Worm (Caenorhabditis elegans): ENCODE measurements around the gene T23D5.3.

Gene T23D5.3

DNA sequence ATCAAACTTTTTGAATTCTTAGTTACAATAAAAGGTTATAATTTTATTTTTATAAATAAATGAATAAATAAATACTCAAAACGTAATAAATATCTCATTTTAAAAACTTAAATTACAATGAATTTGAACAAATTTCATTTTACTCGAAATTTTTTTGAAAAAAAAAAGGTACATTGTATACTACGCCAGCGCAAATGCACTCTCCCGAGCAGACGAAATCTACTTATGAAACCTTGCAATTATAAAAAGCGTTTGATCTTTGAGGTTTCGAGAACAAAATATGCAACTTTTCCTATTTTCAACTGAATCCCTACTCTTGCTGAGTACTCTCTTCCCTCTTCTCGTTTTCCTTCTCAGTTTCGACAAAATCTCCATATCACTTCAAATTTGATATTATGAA, 45.8 kb downstream of the T23D5.3 start, which contains the start of gene nhr-197:
Gene nhr-197 (plus strand): TSS at position 301 of the 400 bp plus-strand sequence.
- TF ChIP-seq let-607 (tag; optimal IDR thresholded peaks at IDR 0.05) (no peak), F37B4.10 (GFP tag; IDR thresholded peaks at IDR 0.05) (no peak), B0035.1 (tag; optimal IDR thresholded peaks at IDR 0.05) (no peak), ceh-79 (tag; optimal IDR thresholded peaks at IDR 0.05) (no peak), madf-3 (GFP tag; IDR thresholded peaks at IDR 0.05) (no peak), ztf-26 (tag; optimal IDR thresholded peaks at IDR 0.05) (no peak), tbp1 (GFP tag; optimal IDR thresholded peaks at IDR 0.05) (no peak), dpl-1 (GFP tag; optimal IDR thresholded peaks at IDR 0.05) (no peak), nfya-2 (GFP tag; IDR thresholded peaks at IDR 0.05) (no peak), egl-18 (GFP tag; IDR thresholded peaks at IDR 0.05) (no peak)

- TF ChIP-seq somi-1 (GFP tag; optimal IDR thresholded peaks at IDR 0.05), result no peak
- TF ChIP-seq tbp1 (GFP tag; optimal IDR thresholded peaks at IDR 0.05), result no peak
- TF ChIP-seq aptf-3 (GFP tag; IDR thresholded peaks at IDR 0.05), result no peak
- no peak for TF ChIP-seq snpc-1.3 (tag; optimal IDR thresholded peaks at IDR 0.05; ENCODE audit: insufficient read depth)
- no peak for TF ChIP-seq let-607 (tag; optimal IDR thresholded peaks at IDR 0.05)
- TF ChIP-seq ekl-4 (GFP tag; IDR thresholded peaks at IDR 0.05), result no peak
- TF ChIP-seq ceh-79 (tag; optimal IDR thresholded peaks at IDR 0.05), result no peak
- TF ChIP-seq hsf-1 (GFP tag; IDR thresholded peaks at IDR 0.05), result no peak
- TF ChIP-seq mxl-1 (tag; optimal IDR thresholded peaks at IDR 0.05), result no peak
- TF ChIP-seq hrde-1 (tag; optimal IDR thresholded peaks at IDR 0.05; ENCODE audit: borderline replicate concordance), result no peak
- no peak for TF ChIP-seq egl-44 (GFP tag; IDR thresholded peaks at IDR 0.05)
- no peak for TF ChIP-seq ztf-28 (GFP tag; IDR thresholded peaks at IDR 0.05)
- TF ChIP-seq ztf-18 (tag; optimal IDR thresholded peaks at IDR 0.05), result no peak
- TF ChIP-seq sdz-38 (tag; optimal IDR thresholded peaks at IDR 0.05), result no peak
- no peak for TF ChIP-seq Y67H2A.10 (GFP tag; conservative IDR thresholded peaks at IDR 0.05)
- no peak for TF ChIP-seq ztf-3 (GFP tag; optimal IDR thresholded peaks at IDR 0.05)
- TF ChIP-seq ztf-22 (GFP tag; optimal IDR thresholded peaks at IDR 0.05), result no peak
- TF ChIP-seq dpl-1 (GFP tag; optimal IDR thresholded peaks at IDR 0.05), result no peak
- TF ChIP-seq dox-1 (GFP tag; IDR thresholded peaks at IDR 0.05), result no peak
- TF ChIP-seq C06A6.2 (GFP tag; conservative IDR thresholded peaks at IDR 0.05), result no peak
These were observed 47.9 kb downstream of the T23D5.3 start, which contains the start of gene nhr-196 for ce11 chrV:15685599-15685998. Gene nhr-196, plus strand, starts transcription at chrV:15685716.

Data from whole organism, young adult.